Worm (Caenorhabditis elegans) whole organism, L2 larva: ENCODE measurements around the gene nyn-1.

Experiments
- C34F6.9 ChIP-seq: fragments of 150-350 bp; optimal IDR thresholded peaks from 2 replicates; lab custom pipeline; 2014; ENCODE audit warnings: missing biosample characterization, missing genetic modification characterization
- F13H6.1 ChIP-seq: sonication (generic microtip); optimal IDR thresholded peaks from 2 replicates; lab custom pipeline; 2016; ENCODE audit warnings: missing genetic modification characterization, missing compliant biosample characterization
- R02D3.7 ChIP-seq: fragments of 150-350 bp; optimal IDR thresholded peaks from 2 replicates; lab custom pipeline; 2014; ENCODE audit warnings: missing biosample characterization, missing genetic modification characterization
- Y55F3AM.14 ChIP-seq: fragments of 200-800 bp; sonication (Bioruptor generic); optimal IDR thresholded peaks from 2 replicates; lab custom pipeline; 2018; ENCODE audit warnings: mild to moderate bottlenecking, missing genetic modification characterization, missing compliant biosample characterization
- ZK546.5 ChIP-seq: sonication (generic microtip); optimal IDR thresholded peaks from 2 replicates; lab custom pipeline; 2017; ENCODE audit warnings: missing biosample characterization, missing genetic modification characterization
- alr-1 ChIP-seq: fragments of 150-350 bp; optimal IDR thresholded peaks from 2 replicates; lab custom pipeline; 2014; ENCODE audit warnings: missing biosample characterization, missing genetic modification characterization
- aly-2 ChIP-seq: fragments of 150-350 bp; optimal IDR thresholded peaks from 2 replicates; lab custom pipeline; 2014; ENCODE audit warnings: missing biosample characterization, missing genetic modification characterization
- ama-1 ChIP-seq: fragments of 150-350 bp; optimal IDR thresholded peaks from 2 replicates; lab custom pipeline; 2018; ENCODE audit warnings: inconsistent platforms
- blmp-1 ChIP-seq: sonication (generic microtip); optimal IDR thresholded peaks from 2 replicates; lab custom pipeline; 2017; ENCODE audit warnings: missing genetic modification characterization, mild to moderate bottlenecking, missing compliant biosample characterization, antibody characterized with exemption, moderate library complexity; ENCODE audit not compliant: insufficient read depth
- ceh-16 ChIP-seq: fragments of 150-350 bp; optimal IDR thresholded peaks from 2 replicates; lab custom pipeline; 2014; ENCODE audit warnings: missing biosample characterization, missing genetic modification characterization
- ceh-82 ChIP-seq: fragments of 150-350 bp; optimal IDR thresholded peaks from 2 replicates; lab custom pipeline; 2014; ENCODE audit warnings: missing biosample characterization, missing genetic modification characterization
- crh-2 ChIP-seq: sonication (generic microtip); optimal IDR thresholded peaks from 2 replicates; lab custom pipeline; 2017; ENCODE audit warnings: missing biosample characterization, missing genetic modification characterization
- dmd-4 ChIP-seq: sonication (generic microtip); optimal IDR thresholded peaks from 2 replicates; lab custom pipeline; 2017; ENCODE audit warnings: missing biosample characterization, missing genetic modification characterization
- egl-27 ChIP-seq: sonication (generic microtip); optimal IDR thresholded peaks from 3 replicates; lab custom pipeline; 2017; ENCODE audit warnings: missing biosample characterization, missing genetic modification reagents, missing genetic modification characterization
- elt-1 ChIP-seq: fragments of 150-350 bp; optimal IDR thresholded peaks from 2 replicates; lab custom pipeline; 2014; ENCODE audit warnings: missing biosample characterization, missing genetic modification characterization
- elt-3 ChIP-seq: sonication (generic microtip); optimal IDR thresholded peaks from 2 replicates; lab custom pipeline; 2017; ENCODE audit warnings: missing biosample characterization, missing genetic modification characterization
- fos-1 ChIP-seq: fragments of 150-350 bp; optimal IDR thresholded peaks from 2 replicates; lab custom pipeline; 2014; ENCODE audit warnings: missing biosample characterization, missing genetic modification characterization
- gmeb-1 ChIP-seq: fragments of 150-350 bp; optimal IDR thresholded peaks from 2 replicates; lab custom pipeline; 2014; ENCODE audit warnings: missing biosample characterization, missing genetic modification characterization
- lin-11 ChIP-seq: fragments of 150-350 bp; sonication (generic microtip); optimal IDR thresholded peaks from 2 replicates; lab custom pipeline; 2014; ENCODE audit warnings: missing biosample characterization, missing genetic modification characterization, inconsistent platforms, mixed read lengths
- lin-13 ChIP-seq: fragments of 150-350 bp; optimal IDR thresholded peaks from 2 replicates; lab custom pipeline; 2014; ENCODE audit warnings: missing biosample characterization, missing genetic modification reagents, missing genetic modification characterization
- lin-39 ChIP-seq: fragments of 150-350 bp; optimal IDR thresholded peaks from 2 replicates; lab custom pipeline; 2014; ENCODE audit warnings: missing biosample characterization, missing genetic modification reagents, missing genetic modification characterization
- mab-5 ChIP-seq: fragments of 150-350 bp; optimal IDR thresholded peaks from 2 replicates; lab custom pipeline; 2014; ENCODE audit warnings: missing biosample characterization, missing genetic modification characterization
- mbf-1 ChIP-seq: sonication (generic microtip); optimal IDR thresholded peaks from 2 replicates; lab custom pipeline; 2017; ENCODE audit warnings: missing biosample characterization, missing genetic modification characterization
- mdl-1 ChIP-seq, 2 experiments: fragments of 150-350 bp in 1 of 2; sonication (generic microtip) in 1 of 2; optimal IDR thresholded peaks; 2 replicates each; lab custom pipeline; 2017; ENCODE audit warnings: missing biosample characterization in 2 of 2, missing genetic modification characterization in 2 of 2
- nhr-10 ChIP-seq: sonication (generic microtip); optimal IDR thresholded peaks from 2 replicates; lab custom pipeline; 2017; ENCODE audit warnings: missing biosample characterization, missing genetic modification characterization
- nhr-11 ChIP-seq: fragments of 150-350 bp; optimal IDR thresholded peaks from 2 replicates; lab custom pipeline; 2014; ENCODE audit warnings: missing biosample characterization, missing genetic modification characterization
- nhr-129 ChIP-seq: fragments of 150-350 bp; optimal IDR thresholded peaks from 2 replicates; lab custom pipeline; 2014; ENCODE audit warnings: missing biosample characterization, missing genetic modification characterization
- nhr-21 ChIP-seq: fragments of 150-350 bp; optimal IDR thresholded peaks from 2 replicates; lab custom pipeline; 2014; ENCODE audit warnings: missing biosample characterization, missing genetic modification characterization
- nhr-23 ChIP-seq: fragments of 150-350 bp; optimal IDR thresholded peaks from 2 replicates; lab custom pipeline; 2014; ENCODE audit warnings: missing biosample characterization, missing genetic modification reagents, missing genetic modification characterization
- nhr-237 ChIP-seq: fragments of 150-350 bp; optimal IDR thresholded peaks from 2 replicates; lab custom pipeline; 2014; ENCODE audit warnings: missing biosample characterization, missing genetic modification characterization
- nhr-25 ChIP-seq: fragments of 150-350 bp; sonication (generic microtip); optimal IDR thresholded peaks from 3 replicates; lab custom pipeline; 2014; ENCODE audit warnings: missing biosample characterization, missing genetic modification characterization
- nhr-6 ChIP-seq: fragments of 150-350 bp; optimal IDR thresholded peaks from 2 replicates; lab custom pipeline; 2014; ENCODE audit warnings: missing biosample characterization, missing genetic modification characterization
- nhr-77 ChIP-seq: fragments of 150-350 bp; optimal IDR thresholded peaks from 2 replicates; lab custom pipeline; 2014; ENCODE audit warnings: missing biosample characterization, missing genetic modification characterization
- peb-1 ChIP-seq: fragments of 150-350 bp; optimal IDR thresholded peaks from 2 replicates; lab custom pipeline; 2014; ENCODE audit warnings: missing biosample characterization, missing genetic modification characterization
- sem-4 ChIP-seq: fragments of 150-350 bp; optimal IDR thresholded peaks from 2 replicates; lab custom pipeline; 2014; ENCODE audit warnings: missing biosample characterization, missing genetic modification reagents, missing genetic modification characterization
- skn-1 ChIP-seq: sonication (generic microtip); optimal IDR thresholded peaks from 2 replicates; lab custom pipeline; 2017; ENCODE audit warnings: missing biosample characterization, missing genetic modification characterization
- sma-3 ChIP-seq: sonication (generic microtip); optimal IDR thresholded peaks from 2 replicates; lab custom pipeline; 2016; ENCODE audit warnings: missing genetic modification reagents, missing genetic modification characterization, missing compliant biosample characterization
- sma-9 ChIP-seq, 2 experiments: fragments of 150-350 bp in 1 of 2; sonication (generic microtip) in 1 of 2; optimal IDR thresholded peaks; 2 replicates each; lab custom pipeline; 2014 to 2016; ENCODE audit warnings: missing genetic modification characterization in 2 of 2, mild to moderate bottlenecking in 1 of 2, missing biosample characterization in 1 of 2, missing compliant biosample characterization in 1 of 2, missing genetic modification reagents in 1 of 2, moderate library complexity in 1 of 2
- snpc-4 ChIP-seq: fragments of 150-350 bp; optimal IDR thresholded peaks from 2 replicates; lab custom pipeline; 2014; ENCODE audit warnings: missing biosample characterization, missing genetic modification characterization
- unc-55 ChIP-seq: fragments of 150-350 bp; sonication (generic microtip); optimal IDR thresholded peaks from 3 replicates; lab custom pipeline; 2014; ENCODE audit warnings: missing biosample characterization, missing genetic modification reagents, missing genetic modification characterization
- unc-62 ChIP-seq: fragments of 150-350 bp; optimal IDR thresholded peaks from 2 replicates; lab custom pipeline; 2014; ENCODE audit warnings: missing biosample characterization, missing genetic modification reagents, missing genetic modification characterization
- zag-1 ChIP-seq: fragments of 150-350 bp; optimal IDR thresholded peaks from 2 replicates; lab custom pipeline; 2014; ENCODE audit warnings: missing biosample characterization, missing genetic modification characterization
- ztf-1 ChIP-seq: fragments of 200-800 bp; sonication (Bioruptor generic); conservative IDR thresholded peaks from 2 replicates; pipeline ENCODE4 v1.3.6; 2022; ENCODE audit warnings: missing genetic modification characterization, missing compliant biosample characterization
- ztf-11 ChIP-seq: sonication (generic microtip); optimal IDR thresholded peaks from 2 replicates; lab custom pipeline; 2017; ENCODE audit warnings: missing biosample characterization, missing genetic modification characterization
- ztf-4 ChIP-seq: fragments of 150-350 bp; optimal IDR thresholded peaks from 2 replicates; lab custom pipeline; 2014; ENCODE audit warnings: missing biosample characterization, missing genetic modification characterization

nyn-1 gene

DNA sequence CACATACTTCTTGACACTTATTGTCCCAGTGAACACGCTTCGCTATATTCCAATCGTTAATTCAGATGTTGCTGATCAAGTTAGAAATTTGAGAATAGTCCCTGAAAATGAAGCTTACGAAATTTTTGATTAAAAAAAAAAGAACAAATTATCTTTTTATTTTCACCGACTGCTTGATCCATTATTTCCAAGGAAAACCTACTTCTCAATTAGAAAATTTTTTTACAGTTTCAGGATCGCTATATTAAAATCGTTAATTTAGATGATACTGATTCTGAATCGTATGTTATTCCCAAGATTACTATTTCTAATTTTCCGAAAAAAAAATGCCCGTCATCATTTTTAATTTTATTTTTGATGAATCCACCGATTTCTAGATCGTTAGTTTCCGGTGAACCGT, 11.8 kb upstream of the nyn-1 start, which contains the start of gene T23G4.127:
T23G4.127 (minus strand) TSS at position 101 of the 400 bp plus-strand sequence.
- no peak for TF ChIP-seq C34F6.9 (tag; lab: Kevin White, UChicago)
- TF ChIP-seq nhr-77 (tag; lab: Kevin White, UChicago) = no peak
- no peak for TF ChIP-seq nhr-10 (tag; lab: Kevin White, UChicago)
- no peak for TF ChIP-seq ceh-16
- TF ChIP-seq egl-27 (tag; lab: Kevin White, UChicago) = no peak
- TF ChIP-seq ztf-1 = no peak
- TF ChIP-seq ceh-82 (tag; lab: Kevin White, UChicago) = no peak
- TF ChIP-seq, all 48 proteins: peak for 0

DNA sequence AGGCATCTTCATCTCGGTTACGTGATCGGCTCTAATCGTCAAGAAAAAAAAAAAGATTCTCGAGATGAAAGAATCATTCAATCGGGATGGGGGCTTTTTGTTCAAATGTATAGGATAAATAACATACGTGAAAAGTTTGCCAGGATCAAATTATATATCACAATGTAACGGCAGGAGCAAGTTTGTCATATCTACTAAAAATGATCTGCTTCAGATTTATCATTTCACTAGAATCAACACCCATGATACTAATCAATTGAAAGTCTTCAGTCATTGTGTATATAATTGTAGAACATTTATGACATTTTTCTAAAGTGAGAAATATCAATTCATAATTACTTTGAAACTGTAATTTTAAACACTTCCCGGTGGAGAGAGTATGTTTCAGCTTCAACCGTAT, 10.1 kb upstream of the nyn-1 start:
- TF ChIP-seq lin-13 (GFP tag; lab: Kevin White, UChicago) (no peak), dmd-4 (tag; lab: Kevin White, UChicago) (no peak), mdl-1 (tag; optimal IDR thresholded peaks at IDR 0.05; lab: Kevin White, UChicago) (no peak), ama-1 (lab: Kevin White, UChicago) (no peak), lin-39 (tag; lab: Kevin White, UChicago) (no peak), nhr-10 (tag; lab: Kevin White, UChicago) (no peak), zag-1 (tag; lab: Kevin White, UChicago) (no peak), mbf-1 (tag; lab: Kevin White, UChicago) (no peak), elt-1 (tag; lab: Kevin White, UChicago) (no peak), nhr-23 (no peak), ztf-11 (tag; lab: Kevin White, UChicago) (no peak), ceh-82 (tag; lab: Kevin White, UChicago) (no peak), nhr-25 (no peak), mab-5 (no peak), egl-27 (tag; lab: Kevin White, UChicago) (no peak), ztf-1 (no peak), nhr-11 (tag; lab: Kevin White, UChicago) (no peak), fos-1 (tag; lab: Kevin White, UChicago) (no peak)

DNA sequence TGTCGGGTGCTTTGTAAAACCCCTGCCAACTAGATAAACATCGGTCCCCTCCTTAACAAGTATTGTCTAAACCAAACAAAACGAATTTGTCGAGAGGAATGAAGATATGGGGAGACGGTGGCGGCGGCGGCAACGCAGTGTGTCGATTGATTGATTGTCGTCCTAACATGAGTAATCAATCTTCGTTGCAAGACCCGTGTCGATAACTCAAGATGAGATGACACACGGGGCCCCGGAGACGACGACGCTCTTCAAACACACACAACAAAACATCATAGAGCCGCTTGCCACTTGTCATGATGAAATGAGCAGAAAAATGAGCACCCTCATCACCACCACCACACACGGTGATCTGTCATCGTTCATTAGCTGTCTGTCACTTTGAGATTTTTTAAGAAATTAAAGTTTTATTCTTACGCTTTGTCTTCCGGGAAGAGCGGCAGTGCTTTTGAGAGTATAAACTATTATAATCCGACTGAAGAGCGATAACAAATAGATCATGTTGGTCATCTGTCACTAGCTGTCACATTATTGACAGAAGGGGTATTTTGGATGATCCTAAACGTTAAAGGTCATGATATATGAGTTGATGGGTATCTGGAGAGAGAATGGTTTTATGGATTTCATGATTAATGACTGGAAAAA, 9.0 kb upstream of the nyn-1 start:
- TF ChIP-seq ZK546.5 (tag; lab: Kevin White, UChicago) (no peak), mbf-1 (tag; lab: Kevin White, UChicago) (no peak), ceh-16 (peak; percentile 98), nhr-25 (peak; percentile 42), peb-1 (tag; lab: Kevin White, UChicago) (no peak), crh-2 (peak; percentile 19), fos-1 (tag; lab: Kevin White, UChicago) (no peak), elt-1 (tag; lab: Kevin White, UChicago) (no peak), snpc-4 (tag; lab: Kevin White, UChicago) (no peak), blmp-1 (no peak), R02D3.7 (no peak), skn-1 (tag; lab: Kevin White, UChicago) (no peak), sma-9 (GFP tag; optimal IDR thresholded peaks at IDR 0.05; lab: Kevin White, UChicago) (peak; percentile 37), sma-9 (tag; optimal IDR thresholded peaks at IDR 0.05; lab: Kevin White, UChicago) (no peak), unc-62 (peak; percentile 97), C34F6.9 (tag; lab: Kevin White, UChicago) (no peak), elt-3 (tag; lab: Kevin White, UChicago) (no peak), ztf-11 (tag; lab: Kevin White, UChicago) (no peak), nhr-77 (tag; lab: Kevin White, UChicago) (no peak), ama-1 (lab: Kevin White, UChicago) (no peak), ceh-82 (tag; lab: Kevin White, UChicago) (no peak), nhr-11 (tag; lab: Kevin White, UChicago) (no peak), alr-1 (no peak), zag-1 (tag; lab: Kevin White, UChicago) (peak; percentile 32), lin-13 (GFP tag; lab: Kevin White, UChicago) (no peak), dmd-4 (tag; lab: Kevin White, UChicago) (no peak), sma-3 (GFP tag; lab: Kevin White, UChicago) (no peak), egl-27 (tag; lab: Kevin White, UChicago) (no peak), mdl-1 (tag; optimal IDR thresholded peaks at IDR 0.05; lab: Kevin White, UChicago) (no peak), gmeb-1 (tag; lab: Kevin White, UChicago) (no peak), nhr-129 (tag; lab: Kevin White, UChicago) (peak; percentile 78), mab-5 (peak; percentile 97), nhr-6 (no peak), aly-2 (no peak), F13H6.1 (peak; percentile 68), ztf-1 (no peak), ztf-4 (tag; lab: Kevin White, UChicago) (no peak), lin-39 (tag; lab: Kevin White, UChicago) (peak; percentile 93), nhr-21 (no peak), nhr-23 (no peak), sem-4 (tag; lab: Kevin White, UChicago) (peak; percentile 27), nhr-10 (tag; lab: Kevin White, UChicago) (no peak), unc-55 (GFP tag; lab: Kevin White, UChicago) (peak; percentile 7), lin-11 (tag; lab: Kevin White, UChicago) (no peak), nhr-237 (tag; lab: Kevin White, UChicago) (no peak), Y55F3AM.14 (GFP tag; lab: Kevin White, UChicago) (peak; percentile 33)
